Fruit fly (Drosophila melanogaster) whole organism, embryonic: ENCODE data around the gene Obp19d.

Source experiments
- Blimp-1 ChIP-seq: fragments of 200-800 bp; sonication (Bioruptor generic); optimal IDR thresholded peaks from 3 replicates; lab custom pipeline; 2018; ENCODE audit warnings: missing biosample characterization, missing genetic modification characterization, mild to moderate bottlenecking, moderate library complexity, missing genetic modification reagents
- CG1024 ChIP-seq: fragments of 200-800 bp; sonication (Bioruptor generic); IDR thresholded peaks from 2 replicates; pipeline ENCODE4 v1.3.6; 2022; ENCODE audit warnings: missing biosample characterization, missing genetic modification characterization
- CG11085 ChIP-seq: fragments of 200-800 bp; sonication (Bioruptor generic); IDR thresholded peaks from 2 replicates; pipeline ENCODE4 v1.3.6; 2022; ENCODE audit warnings: missing biosample characterization, missing genetic modification characterization
- CG11398 ChIP-seq: fragments of 200-800 bp; sonication (Bioruptor generic); optimal IDR thresholded peaks from 2 replicates; lab custom pipeline; 2016; ENCODE audit warnings: missing biosample characterization, missing genetic modification characterization
- CG13287 ChIP-seq: fragments of 200-800 bp; sonication (Bioruptor generic); IDR thresholded peaks from 2 replicates; pipeline ENCODE4 v1.3.6; 2022; ENCODE audit warnings: missing biosample characterization, missing genetic modification characterization; ENCODE audit not compliant: partially characterized antibody
- CG15479 ChIP-seq: fragments of 200-800 bp; sonication (Bioruptor generic); optimal IDR thresholded peaks from 3 replicates; lab custom pipeline; 2019; ENCODE audit warnings: missing biosample characterization, mild to moderate bottlenecking, missing genetic modification characterization, moderate library complexity
- CG15514 ChIP-seq: fragments of 200-800 bp; sonication (Bioruptor generic); optimal IDR thresholded peaks from 3 replicates; lab custom pipeline; 2017; ENCODE audit warnings: missing biosample characterization, missing genetic modification characterization, mild to moderate bottlenecking, moderate library complexity, missing genetic modification reagents
- CG16863 ChIP-seq: fragments of 200-800 bp; sonication (Bioruptor generic); optimal IDR thresholded peaks from 3 replicates; lab custom pipeline; 2016; ENCODE audit warnings: missing biosample characterization, missing genetic modification characterization
- CG17359 ChIP-seq: fragments of 200-800 bp; sonication (Bioruptor generic); optimal IDR thresholded peaks from 3 replicates; lab custom pipeline; 2018; ENCODE audit warnings: missing biosample characterization, mild to moderate bottlenecking, missing genetic modification characterization, moderate library complexity
- CG1832 ChIP-seq: fragments of 200-800 bp; sonication (Bioruptor generic); optimal IDR thresholded peaks from 2 replicates; lab custom pipeline; 2017; ENCODE audit warnings: missing biosample characterization, mild to moderate bottlenecking, missing genetic modification characterization, inconsistent platforms
- CG2875 ChIP-seq: fragments of 200-800 bp; sonication (Bioruptor generic); optimal IDR thresholded peaks from 2 replicates; lab custom pipeline; 2017; ENCODE audit warnings: missing biosample characterization, mild to moderate bottlenecking, missing genetic modification characterization, missing genetic modification reagents
- CG34224 ChIP-seq: fragments of 200-800 bp; sonication (Bioruptor generic); IDR thresholded peaks from 3 replicates; pipeline ENCODE4 v1.3.6; 2022; ENCODE audit warnings: missing biosample characterization, missing genetic modification characterization; ENCODE audit not compliant: partially characterized antibody
- CG34376 ChIP-seq: fragments of 200-800 bp; sonication (Bioruptor generic); optimal IDR thresholded peaks from 2 replicates; lab custom pipeline; 2018; ENCODE audit warnings: missing biosample characterization, mild to moderate bottlenecking, missing genetic modification characterization
- CG3995 ChIP-seq: fragments of 200-800 bp; sonication (Bioruptor generic); optimal IDR thresholded peaks from 3 replicates; lab custom pipeline; 2016; ENCODE audit warnings: missing biosample characterization, missing genetic modification characterization
- CG42726 ChIP-seq: fragments of 200-800 bp; sonication (Bioruptor generic); IDR thresholded peaks from 2 replicates; pipeline ENCODE4 v1.3.6; 2022; ENCODE audit warnings: missing biosample characterization, missing genetic modification characterization; ENCODE audit not compliant: partially characterized antibody
- CG6654 ChIP-seq: fragments of 200-800 bp; sonication (Bioruptor generic); optimal IDR thresholded peaks from 2 replicates; lab custom pipeline; 2017; ENCODE audit warnings: missing biosample characterization, mild to moderate bottlenecking, missing genetic modification characterization
- CG6765 ChIP-seq: fragments of 200-800 bp; sonication (Bioruptor generic); optimal IDR thresholded peaks from 3 replicates; lab custom pipeline; 2017; ENCODE audit warnings: missing biosample characterization, mild to moderate bottlenecking, missing genetic modification characterization
- CG6791 ChIP-seq: fragments of 200-800 bp; sonication (Bioruptor generic); IDR thresholded peaks from 3 replicates; pipeline ENCODE4 v1.3.6; 2022; ENCODE audit warnings: missing biosample characterization, missing genetic modification characterization; ENCODE audit not compliant: partially characterized antibody
- CG7745 ChIP-seq: fragments of 200-800 bp; sonication (Bioruptor generic); optimal IDR thresholded peaks from 2 replicates; lab custom pipeline; 2018; ENCODE audit warnings: missing biosample characterization, mild to moderate bottlenecking, missing genetic modification characterization, moderate library complexity
- CG8281 ChIP-seq: fragments of 200-800 bp; sonication (Bioruptor generic); optimal IDR thresholded peaks from 2 replicates; lab custom pipeline; 2018; ENCODE audit warnings: missing biosample characterization, mild to moderate bottlenecking, missing genetic modification characterization, moderate library complexity
- CG9817 ChIP-seq: fragments of 200-800 bp; sonication (Bioruptor generic); optimal IDR thresholded peaks from 2 replicates; lab custom pipeline; 2018; ENCODE audit warnings: missing biosample characterization, mild to moderate bottlenecking, missing genetic modification characterization, moderate library complexity
- CHES-1-like ChIP-seq: fragments of 200-800 bp; sonication (Bioruptor generic); optimal IDR thresholded peaks from 2 replicates; lab custom pipeline; 2016; ENCODE audit warnings: missing biosample characterization, missing genetic modification characterization
- CTCF ChIP-seq: fragments of 200-800 bp; sonication (Bioruptor generic); optimal IDR thresholded peaks from 2 replicates; lab custom pipeline; 2017; ENCODE audit warnings: missing biosample characterization, mild to moderate bottlenecking, missing genetic modification characterization, moderate library complexity
- CkIIα-i1 ChIP-seq: fragments of 200-800 bp; sonication (Bioruptor generic); IDR thresholded peaks from 2 replicates; pipeline ENCODE4 v1.3.6; 2022; ENCODE audit warnings: missing biosample characterization, missing genetic modification characterization
- Dad ChIP-seq: fragments of 200-800 bp; sonication (Bioruptor generic); optimal IDR thresholded peaks from 3 replicates; lab custom pipeline; 2016; ENCODE audit warnings: missing biosample characterization, missing genetic modification characterization
- Dip2 ChIP-seq: fragments of 200-800 bp; sonication (Bioruptor generic); IDR thresholded peaks from 2 replicates; pipeline ENCODE4 v1.3.6; 2022; ENCODE audit warnings: missing biosample characterization, missing genetic modification characterization
- E2f2 ChIP-seq: fragments of 200-800 bp; sonication (Bioruptor generic); IDR thresholded peaks from 2 replicates; pipeline ENCODE4 v1.3.6; 2022; ENCODE audit warnings: missing biosample characterization, missing genetic modification characterization
- Fer2 ChIP-seq: fragments of 200-800 bp; sonication (Bioruptor generic); optimal IDR thresholded peaks from 2 replicates; lab custom pipeline; 2018; ENCODE audit warnings: missing biosample characterization, mild to moderate bottlenecking, missing genetic modification characterization, moderate library complexity
- Gug ChIP-seq: fragments of 200-800 bp; sonication (Bioruptor generic); IDR thresholded peaks from 4 replicates; pipeline ENCODE4 v1.3.6; 2022; ENCODE audit warnings: missing biosample characterization, missing genetic modification characterization
- Jarid2 ChIP-seq: fragments of 200-800 bp; sonication (Bioruptor generic); optimal IDR thresholded peaks from 3 replicates; lab custom pipeline; 2017; ENCODE audit warnings: mild to moderate bottlenecking, missing biosample characterization, missing genetic modification reagents, missing genetic modification characterization
- NK7.1 ChIP-seq: fragments of 200-800 bp; sonication (Bioruptor generic); optimal IDR thresholded peaks from 3 replicates; lab custom pipeline; 2016; ENCODE audit warnings: missing biosample characterization, missing genetic modification characterization
- NfI ChIP-seq: fragments of 200-800 bp; sonication (Bioruptor generic); optimal IDR thresholded peaks from 3 replicates; lab custom pipeline; 2018; ENCODE audit warnings: missing biosample characterization, mild to moderate bottlenecking, missing genetic modification characterization, moderate library complexity
- Ptx1 ChIP-seq: fragments of 200-800 bp; sonication (Bioruptor generic); IDR thresholded peaks from 2 replicates; pipeline ENCODE4 v1.3.6; 2022; ENCODE audit warnings: missing biosample characterization, missing genetic modification characterization
- Side ChIP-seq: fragments of 200-800 bp; sonication (Bioruptor generic); optimal IDR thresholded peaks from 2 replicates; lab custom pipeline; 2016; ENCODE audit warnings: missing biosample characterization, missing genetic modification characterization
- TFAM ChIP-seq: fragments of 200-800 bp; sonication (Bioruptor generic); optimal IDR thresholded peaks from 2 replicates; lab custom pipeline; 2017; ENCODE audit warnings: missing biosample characterization, missing genetic modification characterization, inconsistent platforms
- Tbp ChIP-seq: fragments of >200 bp; optimal IDR thresholded peaks from 2 replicates; lab custom pipeline; 2018; ENCODE audit warnings: missing biosample characterization, missing genetic modification characterization
- ac ChIP-seq: fragments of 200-800 bp; sonication (Bioruptor generic); optimal IDR thresholded peaks from 3 replicates; lab custom pipeline; 2017; ENCODE audit warnings: missing biosample characterization, mild to moderate bottlenecking, missing genetic modification characterization
- danr ChIP-seq: fragments of 200-800 bp; sonication (Bioruptor generic); IDR thresholded peaks from 2 replicates; pipeline ENCODE4 v1.3.6; 2022; ENCODE audit warnings: missing biosample characterization, missing genetic modification characterization
- dmrt99B ChIP-seq: fragments of 200-800 bp; sonication (Bioruptor generic); optimal IDR thresholded peaks from 2 replicates; lab custom pipeline; 2018; ENCODE audit warnings: missing biosample characterization, mild to moderate bottlenecking, missing genetic modification characterization, moderate library complexity
- dysf ChIP-seq: fragments of 200-800 bp; sonication (Bioruptor generic); IDR thresholded peaks from 3 replicates; pipeline ENCODE4 v1.3.6; 2022; ENCODE audit warnings: missing biosample characterization, missing genetic modification characterization
- gem ChIP-seq: fragments of 200-800 bp; sonication (Bioruptor generic); optimal IDR thresholded peaks from 2 replicates; lab custom pipeline; 2019; ENCODE audit warnings: missing biosample characterization, mild to moderate bottlenecking, missing genetic modification characterization, moderate library complexity
- gfzf ChIP-seq: fragments of 200-800 bp; sonication (Bioruptor generic); optimal IDR thresholded peaks from 2 replicates; lab custom pipeline; 2016; ENCODE audit warnings: missing biosample characterization, mild to moderate bottlenecking, missing genetic modification characterization, moderate library complexity
- her ChIP-seq: fragments of 200-800 bp; sonication (Bioruptor generic); optimal IDR thresholded peaks from 2 replicates; lab custom pipeline; 2016; ENCODE audit warnings: missing biosample characterization, missing genetic modification characterization
- jumu ChIP-seq: fragments of 200-800 bp; sonication (Bioruptor generic); optimal IDR thresholded peaks from 3 replicates; lab custom pipeline; 2016; ENCODE audit warnings: missing biosample characterization, missing genetic modification characterization
- kay ChIP-seq: fragments of 200-800 bp; sonication (Bioruptor generic); optimal IDR thresholded peaks from 2 replicates; lab custom pipeline; 2016; ENCODE audit warnings: missing biosample characterization, missing genetic modification characterization
- luna ChIP-seq: fragments of 200-800 bp; sonication (Bioruptor generic); optimal IDR thresholded peaks from 2 replicates; lab custom pipeline; 2016; ENCODE audit warnings: missing biosample characterization, missing genetic modification characterization
- pan ChIP-seq, 4 experiments: fragments of >200 bp in 3 of 4; fragments of 200-800 bp in 1 of 4; sonication (Bioruptor generic) in 1 of 4; optimal IDR thresholded peaks in 3 of 4; IDR thresholded peaks in 1 of 4; 2 replicates each; pipeline versions ENCODE4 v1.3.6 to Lab custom; 2017 to 2022; ENCODE audit warnings: missing biosample characterization in 2 of 4, missing genetic modification characterization in 2 of 4, mixed read lengths in 1 of 4
- salm ChIP-seq: fragments of 200-800 bp; sonication (Bioruptor generic); optimal IDR thresholded peaks from 2 replicates; lab custom pipeline; 2018; ENCODE audit warnings: missing biosample characterization, mild to moderate bottlenecking, missing genetic modification characterization
- sc ChIP-seq, 3 experiments: fragments of >200 bp in 2 of 3; fragments of 200-800 bp in 1 of 3; sonication (Bioruptor generic) in 1 of 3; optimal IDR thresholded peaks; 2 replicates in 2 of 3; 3 replicates in 1 of 3; lab custom pipeline; 2017; ENCODE audit warnings: mild to moderate bottlenecking in 1 of 3, missing biosample characterization in 1 of 3, missing genetic modification characterization in 1 of 3, missing genetic modification reagents in 1 of 3
- zfh2 ChIP-seq: fragments of 200-800 bp; sonication (Bioruptor generic); optimal IDR thresholded peaks from 2 replicates; lab custom pipeline; 2016; ENCODE audit warnings: missing biosample characterization, missing genetic modification characterization

Obp19d gene

dm6 chrX:20434534-20434933 is 15.1 kb downstream of the Obp19d start (continued):
- TF ChIP-seq CHES-1-like (GFP tag; lab: Kevin White, UChicago) (no peak), CG34376 (GFP tag; lab: Kevin White, UChicago) (peak; percentile 35), CG2875 (GFP tag; lab: Kevin White, UChicago) (no peak), NK7.1 (no peak), CkIIα-i1 (GFP tag; lab: Robert Waterston, UW) (no peak), sc (optimal IDR thresholded peaks at IDR 0.05; lab: Kevin White, UChicago) (no peak), sc (GFP tag; optimal IDR thresholded peaks at IDR 0.05; lab: Kevin White, UChicago) (no peak), Fer2 (no peak), CG13287 (GFP tag; lab: Robert Waterston, UW) (no peak), Blimp-1 (GFP tag; lab: Kevin White, UChicago) (no peak), Gug (GFP tag; lab: Robert Waterston, UW) (0 out of 4 replicates have a peak, but pooled peaks have one; percentile 16), CG6791 (GFP tag; lab: Robert Waterston, UW) (no peak), CG6654 (GFP tag; lab: Kevin White, UChicago) (no peak), Side (GFP tag; lab: Kevin White, UChicago) (no peak), gem (tag; lab: Kevin White, UChicago) (peak; percentile 42), zfh2 (GFP tag; lab: Kevin White, UChicago) (peak; percentile 22), TFAM (GFP tag; lab: Kevin White, UChicago) (no peak), CG1024 (GFP tag; lab: Robert Waterston, UW) (no peak), CG34224 (GFP tag; lab: Robert Waterston, UW) (no peak), CG15479 (GFP tag; lab: Kevin White, UChicago) (no peak), pan (optimal IDR thresholded peaks at IDR 0.05; lab: Kevin White, UChicago) (no peak), pan (GFP tag; optimal IDR thresholded peaks at IDR 0.05 in 1 of 2, IDR thresholded peaks at IDR 0.05 in 1 of 2) (no peak), CG11085 (GFP tag; lab: Robert Waterston, UW) (no peak), CG8281 (no peak), gfzf (GFP tag; lab: Kevin White, UChicago) (no peak), Dip2 (GFP tag; lab: Robert Waterston, UW) (no peak), Tbp (GFP tag; lab: Kevin White, UChicago) (no peak), CG3995 (GFP tag; lab: Kevin White, UChicago) (no peak), CG7745 (tag; lab: Kevin White, UChicago) (no peak), CG9817 (tag; lab: Kevin White, UChicago) (peak; percentile 40), dmrt99B (tag; lab: Kevin White, UChicago) (peak; percentile 47), CTCF (GFP tag; lab: Kevin White, UChicago) (no peak), danr (GFP tag; lab: Robert Waterston, UW) (no peak), Dad (GFP tag; lab: Kevin White, UChicago) (no peak), Ptx1 (GFP tag; lab: Robert Waterston, UW) (peak; percentile 36; the same call in 1 of the 2 replicates), CG1832 (GFP tag; lab: Kevin White, UChicago) (no peak), CG11398 (GFP tag; lab: Kevin White, UChicago) (no peak), salm (tag; lab: Kevin White, UChicago) (no peak), CG42726 (GFP tag; lab: Robert Waterston, UW) (no peak), E2f2 (GFP tag; lab: Robert Waterston, UW) (no peak), kay (GFP tag; lab: Kevin White, UChicago) (no peak), NfI (peak; percentile 56), CG15514 (no peak), CG16863 (GFP tag; lab: Kevin White, UChicago) (no peak), her (no peak), CG17359 (tag; lab: Kevin White, UChicago) (peak; percentile 13), CG6765 (GFP tag; lab: Kevin White, UChicago) (no peak), jumu (GFP tag; lab: Kevin White, UChicago) (no peak), dysf (peak; percentile 38; the same call in 1 of the 3 replicates), luna (GFP tag; lab: Kevin White, UChicago) (no peak), Jarid2 (GFP tag; lab: Kevin White, UChicago) (no peak), ac (GFP tag; lab: Kevin White, UChicago) (no peak)
